Worm (Caenorhabditis elegans) whole organism, L4 larva: ENCODE results near the gene rbm-39.

ENCODE experiments used
- D1046.2 ChIP-seq: fragments of 200-800 bp; sonication (Bioruptor generic); IDR thresholded peaks from 2 replicates; pipeline ENCODE4 v1.3.6; 2022; ENCODE audit warnings: missing genetic modification characterization, missing compliant biosample characterization
- F10B5.3 ChIP-seq: sonication (generic microtip); optimal IDR thresholded peaks from 2 replicates; lab custom pipeline; 2016; ENCODE audit warnings: mild to moderate bottlenecking, missing genetic modification characterization, missing compliant biosample characterization
- F26F4.8 ChIP-seq: fragments of 200-800 bp; sonication (Bioruptor generic); conservative IDR thresholded peaks from 2 replicates; pipeline ENCODE4 v1.3.6; 2022; ENCODE audit warnings: missing genetic modification characterization, missing compliant biosample characterization
- F44E2.7 ChIP-seq: fragments of 200-800 bp; sonication (Bioruptor generic); IDR thresholded peaks from 2 replicates; pipeline ENCODE4 v2.1.2; 2022; ENCODE audit warnings: missing genetic modification characterization, missing compliant biosample characterization
- T20F7.1 ChIP-seq: fragments of 200-800 bp; sonication (Bioruptor generic); optimal IDR thresholded peaks from 2 replicates; lab custom pipeline; 2018; ENCODE audit warnings: mild to moderate bottlenecking, missing genetic modification characterization, missing compliant biosample characterization
- T26A8.4 ChIP-seq: fragments of 200-800 bp; sonication (Bioruptor generic); IDR thresholded peaks from 2 replicates; pipeline ENCODE4 v1.3.6; 2022; ENCODE audit warnings: missing genetic modification characterization, missing compliant biosample characterization
- Y48G9A.11 ChIP-seq: fragments of 200-800 bp; sonication (Bioruptor generic); IDR thresholded peaks from 2 replicates; pipeline ENCODE4 v1.3.6; 2022; ENCODE audit warnings: missing genetic modification reagents, missing genetic modification characterization, missing compliant biosample characterization
- Y5F2A.4 ChIP-seq: fragments of 200-800 bp; sonication (Bioruptor generic); optimal IDR thresholded peaks from 2 replicates; lab custom pipeline; 2018; ENCODE audit warnings: mild to moderate bottlenecking, missing genetic modification characterization, missing compliant biosample characterization
- Y75B8A.6 ChIP-seq: fragments of 200-800 bp; sonication (Bioruptor generic); IDR thresholded peaks from 2 replicates; pipeline ENCODE4 v1.3.6; 2022; ENCODE audit warnings: missing genetic modification reagents, missing genetic modification characterization, missing compliant biosample characterization
- ZK337.2 ChIP-seq: fragments of 200-800 bp; sonication (Bioruptor generic); IDR thresholded peaks from 2 replicates; pipeline ENCODE4 v1.3.6; 2022; ENCODE audit warnings: missing genetic modification reagents, missing genetic modification characterization, missing compliant biosample characterization
- ZK546.5 ChIP-seq, 2 experiments: sonication (generic microtip); optimal IDR thresholded peaks; 2 replicates each; lab custom pipeline; 2017; ENCODE audit warnings: missing biosample characterization in 2 of 2, missing genetic modification characterization in 2 of 2
- ama-1 ChIP-seq: fragments of 150-350 bp; optimal IDR thresholded peaks from 2 replicates; lab custom pipeline; 2014; ENCODE audit warnings: inconsistent platforms, mixed read lengths
- arid-1 ChIP-seq: fragments of 200-800 bp; sonication (Bioruptor generic); conservative IDR thresholded peaks from 2 replicates; pipeline ENCODE4 v1.3.6; 2022; ENCODE audit warnings: missing genetic modification reagents, missing genetic modification characterization, missing compliant biosample characterization
- ceh-28 ChIP-seq: fragments of 150-350 bp; optimal IDR thresholded peaks from 2 replicates; lab custom pipeline; 2014; ENCODE audit warnings: missing biosample characterization, missing genetic modification reagents, missing genetic modification characterization
- ceh-32 ChIP-seq: sonication (generic microtip); optimal IDR thresholded peaks from 2 replicates; lab custom pipeline; 2016; ENCODE audit warnings: mild to moderate bottlenecking, missing genetic modification characterization, missing compliant biosample characterization; ENCODE audit not compliant: poor library complexity
- ceh-44 ChIP-seq: fragments of 200-800 bp; sonication (Bioruptor generic); IDR thresholded peaks from 2 replicates; pipeline ENCODE4 v1.3.6; 2022; ENCODE audit warnings: missing genetic modification reagents, missing genetic modification characterization, missing compliant biosample characterization
- ceh-82 ChIP-seq: sonication (generic microtip); optimal IDR thresholded peaks from 2 replicates; lab custom pipeline; 2017; ENCODE audit warnings: missing biosample characterization, missing genetic modification characterization
- daf-12 ChIP-seq: fragments of 150-350 bp; optimal IDR thresholded peaks from 2 replicates; lab custom pipeline; 2014; ENCODE audit warnings: missing biosample characterization, missing genetic modification reagents, missing genetic modification characterization
- daf-8 ChIP-seq: fragments of 200-800 bp; sonication (Bioruptor generic); IDR thresholded peaks from 2 replicates; pipeline ENCODE4 v1.3.6; 2022; ENCODE audit warnings: missing genetic modification characterization, missing compliant biosample characterization
- fos-1 ChIP-seq: fragments of 150-350 bp; optimal IDR thresholded peaks from 2 replicates; lab custom pipeline; 2014; ENCODE audit warnings: missing biosample characterization, missing genetic modification characterization
- gei-8 ChIP-seq: fragments of 200-800 bp; sonication (Bioruptor generic); optimal IDR thresholded peaks from 2 replicates; lab custom pipeline; 2018; ENCODE audit warnings: mild to moderate bottlenecking, missing genetic modification characterization, missing compliant biosample characterization
- hlh-11 ChIP-seq: fragments of 200-800 bp; sonication (Bioruptor generic); optimal IDR thresholded peaks from 2 replicates; lab custom pipeline; 2018; ENCODE audit warnings: mild to moderate bottlenecking, missing genetic modification characterization, missing compliant biosample characterization
- hmg-1.1 ChIP-seq: fragments of 200-800 bp; sonication (Bioruptor generic); IDR thresholded peaks from 2 replicates; pipeline ENCODE4 v1.3.6; 2022; ENCODE audit warnings: missing genetic modification reagents, missing genetic modification characterization, missing compliant biosample characterization
- lin-1 ChIP-seq: fragments of 200-800 bp; sonication (Bioruptor generic); IDR thresholded peaks from 2 replicates; pipeline ENCODE4 v1.3.6; 2022; ENCODE audit warnings: missing genetic modification reagents, missing genetic modification characterization, missing compliant biosample characterization
- lin-13 ChIP-seq: fragments of 150-350 bp; optimal IDR thresholded peaks from 2 replicates; lab custom pipeline; 2014; ENCODE audit warnings: missing biosample characterization, missing genetic modification reagents, missing genetic modification characterization
- lin-39 ChIP-seq: fragments of 150-350 bp; optimal IDR thresholded peaks from 2 replicates; lab custom pipeline; 2014; ENCODE audit warnings: missing biosample characterization, missing genetic modification reagents, missing genetic modification characterization
- lir-3 ChIP-seq: sonication (generic microtip); optimal IDR thresholded peaks from 2 replicates; lab custom pipeline; 2016; ENCODE audit warnings: mild to moderate bottlenecking, missing genetic modification characterization, missing compliant biosample characterization
- madf-5 ChIP-seq, 2 experiments: fragments of 200-800 bp; sonication (Bioruptor generic); IDR thresholded peaks; 2 replicates each; pipeline ENCODE4 v1.3.6; 2022; ENCODE audit warnings: missing compliant biosample characterization in 2 of 2, missing genetic modification characterization in 2 of 2
- mxl-3 ChIP-seq: fragments of 200-800 bp; sonication (Bioruptor generic); optimal IDR thresholded peaks from 2 replicates; lab custom pipeline; 2018; ENCODE audit warnings: mild to moderate bottlenecking, missing genetic modification characterization, missing compliant biosample characterization
- nhr-10 ChIP-seq: fragments of 150-350 bp; optimal IDR thresholded peaks from 2 replicates; lab custom pipeline; 2014; ENCODE audit warnings: missing biosample characterization, missing genetic modification characterization
- nhr-11 ChIP-seq: fragments of 150-350 bp; optimal IDR thresholded peaks from 2 replicates; lab custom pipeline; 2014; ENCODE audit warnings: missing biosample characterization, missing genetic modification characterization
- nhr-25 ChIP-seq: sonication (generic microtip); optimal IDR thresholded peaks from 2 replicates; lab custom pipeline; 2017; ENCODE audit warnings: missing genetic modification characterization, mild to moderate bottlenecking, missing compliant biosample characterization, antibody characterized with exemption, moderate library complexity, borderline replicate concordance; ENCODE audit not compliant: insufficient read depth
- nhr-41 ChIP-seq: fragments of 200-800 bp; sonication (Bioruptor generic); IDR thresholded peaks from 2 replicates; pipeline ENCODE4 v1.3.6; 2022; ENCODE audit warnings: missing genetic modification reagents, missing genetic modification characterization, missing compliant biosample characterization
- nhr-42 ChIP-seq: fragments of 200-800 bp; sonication (Bioruptor generic); IDR thresholded peaks from 2 replicates; pipeline ENCODE4 v1.3.6; 2022; ENCODE audit warnings: missing genetic modification characterization, missing compliant biosample characterization
- nhr-48 ChIP-seq: sonication (generic microtip); optimal IDR thresholded peaks from 2 replicates; lab custom pipeline; 2016; ENCODE audit warnings: mild to moderate bottlenecking, missing genetic modification characterization, missing compliant biosample characterization
- nhr-6 ChIP-seq: fragments of 150-350 bp; optimal IDR thresholded peaks from 2 replicates; lab custom pipeline; 2014; ENCODE audit warnings: missing biosample characterization, missing genetic modification characterization
- nhr-76 ChIP-seq: fragments of 150-350 bp; optimal IDR thresholded peaks from 2 replicates; lab custom pipeline; 2014; ENCODE audit warnings: missing biosample characterization, missing genetic modification characterization
- pha-4 ChIP-seq, 2 experiments: fragments of 150-350 bp in 1 of 2; fragments of 200-800 bp in 1 of 2; sonication (Bioruptor generic) in 1 of 2; IDR thresholded peaks in 1 of 2; optimal IDR thresholded peaks in 1 of 2; 2 replicates each; pipeline versions ENCODE4 v1.3.6 to Lab custom; 2014 to 2022; ENCODE audit warnings: missing genetic modification characterization in 2 of 2, missing genetic modification reagents in 2 of 2, missing biosample characterization in 1 of 2, missing compliant biosample characterization in 1 of 2
- php-3 ChIP-seq: fragments of 200-800 bp; sonication (Bioruptor generic); IDR thresholded peaks from 2 replicates; pipeline ENCODE4 v1.3.6; 2022; ENCODE audit warnings: missing genetic modification reagents, missing genetic modification characterization, missing compliant biosample characterization
- pqm-1 ChIP-seq: sonication (generic microtip); optimal IDR thresholded peaks from 2 replicates; lab custom pipeline; 2017; ENCODE audit warnings: missing biosample characterization, missing genetic modification characterization
- rbr-2 ChIP-seq: sonication (generic microtip); optimal IDR thresholded peaks from 2 replicates; lab custom pipeline; 2016; ENCODE audit warnings: missing genotype, missing genetic modification characterization, missing compliant biosample characterization
- saeg-2 ChIP-seq: fragments of 200-800 bp; sonication (Bioruptor generic); IDR thresholded peaks from 2 replicates; pipeline ENCODE4 v1.3.6; 2022; ENCODE audit warnings: missing genetic modification reagents, missing genetic modification characterization, missing compliant biosample characterization
- set-16 ChIP-seq: fragments of 200-800 bp; sonication (Bioruptor generic); IDR thresholded peaks from 2 replicates; pipeline ENCODE4 v1.3.6; 2022; ENCODE audit warnings: missing genetic modification reagents, missing genetic modification characterization, missing compliant biosample characterization
- skn-1 ChIP-seq: fragments of 150-350 bp; optimal IDR thresholded peaks from 2 replicates; lab custom pipeline; 2014; ENCODE audit warnings: missing biosample characterization, missing genetic modification characterization
- tag-97 ChIP-seq: fragments of 200-800 bp; sonication (Bioruptor generic); IDR thresholded peaks from 2 replicates; pipeline ENCODE4 v1.3.6; 2022; ENCODE audit warnings: missing genetic modification characterization, missing compliant biosample characterization
- unc-39 ChIP-seq: sonication (generic microtip); optimal IDR thresholded peaks from 2 replicates; lab custom pipeline; 2017; ENCODE audit warnings: missing biosample characterization, missing genetic modification characterization
- zfp-2 ChIP-seq: sonication (generic microtip); optimal IDR thresholded peaks from 2 replicates; lab custom pipeline; 2016; ENCODE audit warnings: mild to moderate bottlenecking, missing genetic modification characterization, missing compliant biosample characterization
- zfp-3 ChIP-seq: fragments of 200-800 bp; sonication (Bioruptor generic); conservative IDR thresholded peaks from 2 replicates; pipeline ENCODE4 v1.3.6; 2022; ENCODE audit warnings: missing genetic modification reagents, missing genetic modification characterization, missing compliant biosample characterization
- zip-2 ChIP-seq: fragments of 150-350 bp; optimal IDR thresholded peaks from 2 replicates; lab custom pipeline; 2014; ENCODE audit warnings: missing biosample characterization, missing genetic modification characterization

rbm-39 gene

DNA sequence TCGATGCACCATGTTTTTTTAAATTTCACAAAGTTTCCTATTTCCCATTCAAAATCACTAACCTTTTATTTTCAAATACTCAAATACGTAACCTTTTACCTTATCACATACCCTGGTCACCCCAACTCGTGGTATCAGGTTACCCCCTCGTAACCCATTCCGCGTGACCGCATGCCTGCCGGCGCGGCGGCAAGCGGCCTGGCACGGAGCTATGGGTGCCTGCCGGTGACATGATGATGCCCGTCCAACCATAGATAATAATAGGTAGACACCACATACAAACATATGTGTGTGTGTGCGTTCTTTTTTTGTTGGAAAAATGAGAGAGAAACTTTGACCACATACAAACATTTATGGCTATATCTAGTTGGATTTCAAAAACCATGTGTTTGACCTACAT, 53.1 kb downstream of the rbm-39 start (continued):
- no peak for TF ChIP-seq Y75B8A.6 (GFP tag; lab: Robert Waterston, UW)
- no peak for TF ChIP-seq ZK546.5 (tag; optimal IDR thresholded peaks at IDR 0.05; lab: Kevin White, UChicago)

DNA sequence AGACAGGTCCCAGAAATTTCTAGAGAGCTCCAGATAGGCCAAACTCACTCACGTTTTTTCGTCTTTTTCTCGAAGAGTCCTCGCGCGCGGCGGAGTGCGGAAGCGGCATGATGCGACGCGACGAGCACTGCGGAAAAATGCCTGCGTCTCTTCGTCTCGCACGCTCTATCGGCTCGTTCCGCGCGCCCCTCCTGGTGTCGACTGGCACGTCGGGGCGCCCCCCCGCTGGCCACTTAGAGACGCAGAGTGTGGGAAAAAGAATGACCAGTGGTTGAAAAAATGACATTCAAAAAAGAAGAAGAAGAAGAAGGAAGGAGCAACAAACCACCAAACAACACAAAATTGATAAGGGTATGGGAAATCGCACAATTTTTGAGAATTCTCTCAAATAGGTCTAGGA, 55.0 kb downstream of the rbm-39 start, which contains the start of gene znf-782:
Gene znf-782 (minus strand): TSS at position 96 of the 400 bp plus-strand sequence.
- TF ChIP-seq D1046.2 (GFP tag; lab: Robert Waterston, UW) (no peak), daf-12 (tag; lab: Kevin White, UChicago) (no peak), mxl-3 (GFP tag; lab: Kevin White, UChicago) (peak; percentile 8), Y5F2A.4 (no peak), nhr-41 (GFP tag; lab: Robert Waterston, UW) (0 out of 2 replicates have a peak, but pooled peaks have one; percentile 27), ceh-82 (tag; lab: Kevin White, UChicago) (no peak), lin-13 (no peak), fos-1 (no peak), nhr-11 (tag; lab: Kevin White, UChicago) (no peak), rbr-2 (peak; percentile 35), T26A8.4 (GFP tag; lab: Robert Waterston, UW) (peak; percentile 59), zfp-2 (tag; lab: Kevin White, UChicago) (no peak), ceh-32 (peak; percentile 25), T20F7.1 (no peak), nhr-25 (tag; lab: Kevin White, UChicago) (no peak), zip-2 (no peak), lir-3 (no peak), nhr-76 (tag; lab: Kevin White, UChicago) (no peak), F10B5.3 (tag; lab: Kevin White, UChicago) (no peak), F44E2.7 (GFP tag; lab: Robert Waterston, UW) (no peak), ama-1 (lab: Kevin White, UChicago) (no peak), php-3 (peak; percentile 67), lin-1 (GFP tag; lab: Robert Waterston, UW) (peak; percentile 51; the same call in 1 of the 2 replicates), ceh-44 (GFP tag; lab: Robert Waterston, UW) (no peak), F26F4.8 (GFP tag; lab: Robert Waterston, UW) (no peak), nhr-6 (tag; lab: Kevin White, UChicago) (peak; percentile 15), hmg-1.1 (GFP tag; lab: Robert Waterston, UW) (peak; percentile 82), unc-39 (tag; lab: Kevin White, UChicago) (no peak), saeg-2 (GFP tag; lab: Robert Waterston, UW) (peak; percentile 67), gei-8 (GFP tag; lab: Kevin White, UChicago) (no peak), nhr-10 (tag; lab: Kevin White, UChicago) (no peak), tag-97 (GFP tag; lab: Robert Waterston, UW) (0 out of 2 replicates have a peak, but pooled peaks have one; percentile 33), set-16 (GFP tag; lab: Robert Waterston, UW) (peak; percentile 99), skn-1 (tag; lab: Kevin White, UChicago) (no peak), Y48G9A.11 (GFP tag; lab: Robert Waterston, UW) (no peak), hlh-11 (peak; percentile 95), nhr-42 (GFP tag; lab: Robert Waterston, UW) (no peak), lin-39 (tag; lab: Kevin White, UChicago) (no peak), pha-4 (GFP tag; IDR thresholded peaks at IDR 0.05; lab: Robert Waterston, UW) (peak; percentile 67; the same call in 1 of the 2 replicates), pha-4 (tag; optimal IDR thresholded peaks at IDR 0.05; lab: Kevin White, UChicago) (no peak), zfp-3 (GFP tag; lab: Robert Waterston, UW) (no peak), ceh-28 (tag; lab: Kevin White, UChicago) (no peak), daf-8 (GFP tag; lab: Robert Waterston, UW) (no peak), pqm-1 (tag; lab: Kevin White, UChicago) (peak; percentile 47), arid-1 (peak; percentile 65), nhr-48 (peak; percentile 65), ZK337.2 (GFP tag; lab: Robert Waterston, UW) (no peak), madf-5 (GFP tag; IDR thresholded peaks at IDR 0.05; lab: Robert Waterston, UW) (no peak)
